Worm (Caenorhabditis elegans) whole organism, L4/young adult: ENCODE results near the gene M163.8.

Experiments used
- dao-5 ChIP-seq: sonication (generic microtip); optimal IDR thresholded peaks from 2 replicates; lab custom pipeline; 2016; ENCODE audit warnings: missing genotype, missing genetic modification characterization, moderate library complexity, missing compliant biosample characterization
- him-1 ChIP-seq: sonication (generic microtip); optimal IDR thresholded peaks from 2 replicates; lab custom pipeline; 2016; ENCODE audit warnings: missing genotype, missing genetic modification reagents, missing genetic modification characterization, missing compliant biosample characterization

DNA sequence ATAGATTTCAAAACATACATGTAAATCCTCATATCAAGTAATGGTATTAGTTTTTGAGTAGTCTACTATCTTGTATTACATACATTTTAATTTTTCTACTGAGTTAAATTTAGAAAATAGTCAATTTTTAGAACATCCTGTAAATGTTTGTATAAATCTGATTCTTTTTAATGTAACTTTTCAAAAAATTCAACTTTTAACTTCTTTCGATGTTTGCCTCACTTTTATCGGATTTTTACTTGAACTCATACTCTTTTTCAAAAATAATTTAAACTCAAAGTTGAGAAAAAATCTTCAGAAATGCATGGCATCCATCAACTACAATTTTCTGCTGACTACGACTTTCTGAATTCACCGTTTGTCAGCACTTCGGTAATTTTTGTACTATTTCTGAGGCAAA, 20.4 kb upstream of the M163.8 start, which contains the start of gene M163.7:
- TF ChIP-seq dao-5 (tag; lab: Kevin White, UChicago) (no peak), him-1 (tag; lab: Kevin White, UChicago) (no peak)
